Fruit fly (Drosophila melanogaster): ENCODE results near the gene LysX.

The LysX gene

DNA sequence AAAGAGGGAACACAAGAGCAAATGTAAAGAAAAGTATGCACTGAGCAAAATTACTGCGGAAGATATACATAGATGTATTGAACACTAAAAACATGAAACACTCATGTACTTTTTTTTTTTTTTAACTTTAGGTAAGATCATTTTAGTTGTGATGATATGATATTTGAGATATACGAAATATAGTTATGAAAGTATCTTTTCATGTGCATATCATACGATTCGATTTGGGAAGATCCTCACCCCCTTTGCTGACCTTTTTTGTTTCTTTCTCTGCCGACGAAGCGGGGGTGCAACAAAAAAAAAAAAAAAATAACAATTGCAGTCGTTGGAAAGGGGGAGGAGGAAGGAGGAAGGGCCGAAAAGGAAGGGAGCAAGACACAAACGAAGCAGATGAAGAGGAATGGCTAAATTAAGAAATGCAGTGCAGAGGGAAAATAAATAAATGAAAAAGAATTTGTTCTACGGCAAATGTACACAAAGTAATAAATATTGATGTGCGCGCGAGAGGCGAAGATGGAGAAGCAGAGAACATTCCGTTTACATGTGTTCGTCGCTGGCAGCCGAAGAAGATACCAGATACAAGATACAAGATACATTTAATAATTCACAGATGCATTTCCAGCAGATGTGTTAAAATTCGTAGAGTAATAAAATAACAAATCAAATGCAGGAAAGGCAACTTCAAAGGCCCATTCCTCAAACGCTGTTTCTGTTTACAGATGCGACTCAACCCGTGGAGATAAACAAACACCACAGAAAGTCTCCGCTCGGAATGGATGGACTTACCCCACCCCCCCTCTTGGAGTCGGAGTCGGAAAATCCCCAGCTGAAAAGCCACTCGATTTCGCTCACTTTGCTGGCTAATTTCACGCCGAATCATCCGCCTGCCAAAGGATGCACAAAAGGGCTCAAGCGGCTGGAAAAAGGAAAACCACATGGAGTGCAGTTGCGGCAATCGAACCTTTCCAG, 27.9 kb downstream of the LysX start (continued):
- no peak for TF ChIP-seq Mad (GFP tag; optimal IDR thresholded peaks at IDR 0.05)
- TF ChIP-seq BEAF-32 (GFP tag; optimal IDR thresholded peaks at IDR 0.05) = no peak
- no peak for TF ChIP-seq CG7786 (GFP tag; optimal IDR thresholded peaks at IDR 0.05)
- peak; percentile 23 for TF ChIP-seq chn (GFP tag; optimal IDR thresholded peaks at IDR 0.05)
- TF ChIP-seq CG8089 (GFP tag; optimal IDR thresholded peaks at IDR 0.05) = no peak
- no peak for TF ChIP-seq CG31365 (tag; optimal IDR thresholded peaks at IDR 0.05)
- TF ChIP-seq CG1024 (GFP tag; IDR thresholded peaks at IDR 0.05) = peak; percentile 47; the same call in 1 of the 2 replicates
- TF ChIP-seq stwl (tag; optimal IDR thresholded peaks at IDR 0.05) = peak; percentile 2
- peak; percentile 19 for TF ChIP-seq CG9609 (GFP tag; optimal IDR thresholded peaks at IDR 0.05)
- peak; percentile 12 for TF ChIP-seq Sox102F (GFP tag; optimal IDR thresholded peaks at IDR 0.05)
- peak; percentile 25 for TF ChIP-seq unpg (GFP tag; optimal IDR thresholded peaks at IDR 0.05)
- peak; percentile 46 for TF ChIP-seq CG14710 (tag; optimal IDR thresholded peaks at IDR 0.05)
- no peak for TF ChIP-seq caup (GFP tag; optimal IDR thresholded peaks at IDR 0.05; ENCODE audit: severe bottlenecking)
- TF ChIP-seq Dfd (GFP tag; optimal IDR thresholded peaks at IDR 0.05) = no peak
- TF ChIP-seq nau (GFP tag; optimal IDR thresholded peaks at IDR 0.05) = no peak
- no peak for TF ChIP-seq kay (GFP tag; optimal IDR thresholded peaks at IDR 0.05)
- peak; percentile 45 for TF ChIP-seq kni (GFP tag; optimal IDR thresholded peaks at IDR 0.05)
- TF ChIP-seq HmgD (GFP tag; optimal IDR thresholded peaks at IDR 0.05) = no peak
- TF ChIP-seq dpn (GFP tag; optimal IDR thresholded peaks at IDR 0.05) = peak in 1 of 2 experiments; percentile 35
- no peak for TF ChIP-seq Side (GFP tag; optimal IDR thresholded peaks at IDR 0.05)
- TF ChIP-seq CG15479 (GFP tag; optimal IDR thresholded peaks at IDR 0.05) = no peak
- TF ChIP-seq CG12071 (GFP tag; optimal IDR thresholded peaks at IDR 0.05) = no peak
- peak; percentile 48 for TF ChIP-seq Blimp-1 (GFP tag; optimal IDR thresholded peaks at IDR 0.05)
- no peak for TF ChIP-seq CG43689 (GFP tag; IDR thresholded peaks at IDR 0.05)
- TF ChIP-seq CG15514 (GFP tag; optimal IDR thresholded peaks at IDR 0.05) = no peak
- no peak for TF ChIP-seq Fer2 (tag; optimal IDR thresholded peaks at IDR 0.05)
- TF ChIP-seq NC2β (GFP tag; optimal IDR thresholded peaks at IDR 0.05) = no peak
- TF ChIP-seq Nf-YB (GFP tag; optimal IDR thresholded peaks at IDR 0.05) = no peak
- TF ChIP-seq tx (GFP tag; optimal IDR thresholded peaks at IDR 0.05) = no peak
- TF ChIP-seq CG3838 (GFP tag; optimal IDR thresholded peaks at IDR 0.05) = no peak
- no peak for TF ChIP-seq CG12219 (GFP tag; optimal IDR thresholded peaks at IDR 0.05)
- no peak for TF ChIP-seq ind (GFP tag; optimal IDR thresholded peaks at IDR 0.05)
- no peak for TF ChIP-seq CG3726 (GFP tag; IDR thresholded peaks at IDR 0.05)
- no peak for TF ChIP-seq Ets97D (GFP tag; optimal IDR thresholded peaks at IDR 0.05)
- no peak for TF ChIP-seq Fer3 (tag; optimal IDR thresholded peaks at IDR 0.05)
- peak; percentile 71 for TF ChIP-seq ara (GFP tag; IDR thresholded peaks at IDR 0.05)
- TF ChIP-seq cg (GFP tag; optimal IDR thresholded peaks at IDR 0.05) = no peak
- TF ChIP-seq CG14860 (GFP tag; IDR thresholded peaks at IDR 0.05; ENCODE audit: partially characterized antibody) = no peak
- TF ChIP-seq Scr (GFP tag; IDR thresholded peaks at IDR 0.05; ENCODE audit: partially characterized antibody) = no peak
- no peak for TF ChIP-seq so (GFP tag; IDR thresholded peaks at IDR 0.05)
- TF ChIP-seq oc (tag; optimal IDR thresholded peaks at IDR 0.05) = no peak
- TF ChIP-seq nmo (GFP tag; optimal IDR thresholded peaks at IDR 0.05) = peak; percentile 36
- peak; percentile 17 for TF ChIP-seq Spps (tag; optimal IDR thresholded peaks at IDR 0.05)
- TF ChIP-seq salm (tag; optimal IDR thresholded peaks at IDR 0.05) = no peak
- TF ChIP-seq CG34224 (GFP tag; IDR thresholded peaks at IDR 0.05; ENCODE audit: partially characterized antibody) = no peak
- no peak for TF ChIP-seq Dbx (GFP tag; IDR thresholded peaks at IDR 0.05)
- TF ChIP-seq CG11093 (GFP tag; IDR thresholded peaks at IDR 0.05) = peak; percentile 39; the same call in 1 of the 3 replicates
- no peak for TF ChIP-seq CG10274 (GFP tag; optimal IDR thresholded peaks at IDR 0.05)
